Worm (Caenorhabditis elegans): ENCODE data around the gene txt-17.

DNA sequence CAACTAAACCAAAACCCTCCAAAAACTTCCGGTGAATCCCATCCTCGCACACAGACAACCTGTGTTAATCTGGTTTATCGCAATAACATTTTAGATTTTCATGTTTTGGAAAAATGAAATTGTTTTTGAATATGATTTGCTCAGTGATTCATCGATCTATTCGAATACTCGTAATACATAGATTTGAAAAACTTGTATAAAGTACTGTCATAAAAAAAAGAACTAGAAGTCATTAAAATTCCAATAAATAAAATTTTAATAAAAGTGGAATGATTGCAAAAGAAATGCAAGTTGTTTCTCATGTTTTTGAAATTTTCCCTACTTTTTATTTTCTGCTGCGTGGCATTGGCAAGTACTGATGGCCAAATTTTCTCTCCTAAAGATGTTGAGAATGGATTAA is 1.6 kb upstream of the txt-17 start, which contains the start of gene spig-8:
- TF ChIP-seq him-1 (tag; optimal IDR thresholded peaks at IDR 0.05), result no peak
- no peak for TF ChIP-seq dao-5 (tag; optimal IDR thresholded peaks at IDR 0.05)
- no peak for TF ChIP-seq W03F9.2 (tag; optimal IDR thresholded peaks at IDR 0.05)

Measured in whole organism, L4/young adult.